Worm (Caenorhabditis elegans): ENCODE results near the gene fbxb-51.

DNA sequence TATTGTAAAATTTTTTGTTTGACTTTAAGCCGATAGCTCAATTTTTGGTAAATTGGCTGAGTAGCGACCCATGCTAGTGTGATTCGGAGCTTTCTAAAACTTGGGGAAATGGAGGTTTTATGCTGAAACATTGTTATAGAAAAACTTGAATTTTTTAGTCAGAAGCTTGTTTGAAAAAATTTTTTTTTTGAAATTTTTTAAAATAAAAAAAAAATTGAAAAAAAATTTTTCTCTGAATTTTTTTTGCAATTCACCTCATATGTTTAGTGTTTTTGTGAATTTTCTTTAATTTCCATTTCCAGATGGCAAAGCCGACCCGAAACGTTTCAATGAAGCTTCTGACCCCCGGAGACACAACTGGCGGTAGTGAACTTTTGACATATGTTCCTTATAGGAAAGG is 21.5 kb upstream of the fbxb-51 start, which contains the start of gene Y51H7BR.4:
- TF ChIP-seq fos-1 (tag; optimal IDR thresholded peaks at IDR 0.05) (no peak), efl-1 (optimal IDR thresholded peaks at IDR 0.05) (no peak), efl-1 (GFP tag; optimal IDR thresholded peaks at IDR 0.05 in 1 of 2) (no peak), ztf-4 (tag; optimal IDR thresholded peaks at IDR 0.05) (no peak), ama-1 (optimal IDR thresholded peaks at IDR 0.05) (no peak), nhr-76 (tag; optimal IDR thresholded peaks at IDR 0.05) (no peak), hlh-4 (tag; optimal IDR thresholded peaks at IDR 0.05) (no peak), nhr-28 (tag; optimal IDR thresholded peaks at IDR 0.05) (no peak)

All from whole organism, L1 larva.